Worm (Caenorhabditis elegans) whole organism, L3 larva: ENCODE data around the gene hlh-28.

ENCODE experiments used
- ama-1 ChIP-seq: fragments of 150-350 bp; optimal IDR thresholded peaks from 2 replicates; lab custom pipeline; 2018
- ceh-16 ChIP-seq: sonication (generic microtip); optimal IDR thresholded peaks from 2 replicates; lab custom pipeline; 2017; ENCODE audit warnings: missing biosample characterization, missing genetic modification characterization
- ceh-82 ChIP-seq: fragments of 150-350 bp; optimal IDR thresholded peaks from 2 replicates; lab custom pipeline; 2014; ENCODE audit warnings: missing biosample characterization, missing genetic modification characterization
- ceh-9 ChIP-seq: sonication (generic microtip); optimal IDR thresholded peaks from 2 replicates; lab custom pipeline; 2018; ENCODE audit warnings: missing biosample characterization, missing genetic modification characterization
- daf-12 ChIP-seq: fragments of 150-350 bp; optimal IDR thresholded peaks from 2 replicates; lab custom pipeline; 2014; ENCODE audit warnings: missing biosample characterization, missing genetic modification reagents, missing genetic modification characterization
- egl-27 ChIP-seq: sonication (generic microtip); optimal IDR thresholded peaks from 4 replicates; lab custom pipeline; 2017; ENCODE audit warnings: missing biosample characterization, missing genetic modification reagents, missing genetic modification characterization
- elt-1 ChIP-seq: fragments of 150-350 bp; optimal IDR thresholded peaks from 2 replicates; lab custom pipeline; 2014; ENCODE audit warnings: missing biosample characterization, missing genetic modification characterization
- elt-2 ChIP-seq: sonication (generic microtip); optimal IDR thresholded peaks from 2 replicates; lab custom pipeline; 2016; ENCODE audit warnings: missing genetic modification reagents, mild to moderate bottlenecking, missing genetic modification characterization, missing compliant biosample characterization
- elt-3 ChIP-seq, 3 experiments: fragments of 150-350 bp in 1 of 3; sonication (generic microtip) in 2 of 3; optimal IDR thresholded peaks; 2 replicates in 2 of 3; 4 replicates in 1 of 3; lab custom pipeline; 2014 to 2017; ENCODE audit warnings: missing biosample characterization in 3 of 3, missing genetic modification characterization in 3 of 3
- fkh-2 ChIP-seq: fragments of 150-350 bp; optimal IDR thresholded peaks from 2 replicates; lab custom pipeline; 2014; ENCODE audit warnings: missing biosample characterization, missing genetic modification reagents, missing genetic modification characterization
- fos-1 ChIP-seq: fragments of 150-350 bp; optimal IDR thresholded peaks from 2 replicates; lab custom pipeline; 2014; ENCODE audit warnings: missing biosample characterization, missing genetic modification characterization
- hmg-11 ChIP-seq: sonication (generic microtip); optimal IDR thresholded peaks from 2 replicates; lab custom pipeline; 2016; ENCODE audit warnings: missing genetic modification characterization, missing compliant biosample characterization
- lin-15B ChIP-seq: fragments of 150-350 bp; optimal IDR thresholded peaks from 2 replicates; lab custom pipeline; 2014; ENCODE audit warnings: missing biosample characterization, missing genetic modification characterization
- lin-39 ChIP-seq: fragments of 150-350 bp; optimal IDR thresholded peaks from 2 replicates; lab custom pipeline; 2018; ENCODE audit warnings: missing biosample characterization, missing genetic modification reagents, missing genetic modification characterization
- lsy-12 ChIP-seq: sonication (generic microtip); optimal IDR thresholded peaks from 2 replicates; lab custom pipeline; 2016; ENCODE audit warnings: mild to moderate bottlenecking, missing genetic modification characterization, missing compliant biosample characterization
- mdl-1 ChIP-seq: fragments of 150-350 bp; optimal IDR thresholded peaks from 2 replicates; lab custom pipeline; 2014; ENCODE audit warnings: missing biosample characterization, missing genetic modification characterization
- mml-1 ChIP-seq: fragments of 150-350 bp; sonication (generic microtip); optimal IDR thresholded peaks from 3 replicates; lab custom pipeline; 2014; ENCODE audit warnings: missing biosample characterization, missing genetic modification characterization
- nhr-11 ChIP-seq: fragments of 150-350 bp; optimal IDR thresholded peaks from 2 replicates; lab custom pipeline; 2014; ENCODE audit warnings: missing biosample characterization, missing genetic modification characterization
- nhr-23 ChIP-seq: fragments of 150-350 bp; optimal IDR thresholded peaks from 2 replicates; lab custom pipeline; 2014; ENCODE audit warnings: missing biosample characterization, missing genetic modification reagents, missing genetic modification characterization
- nhr-25 ChIP-seq: sonication (generic microtip); optimal IDR thresholded peaks from 2 replicates; lab custom pipeline; 2017; ENCODE audit warnings: missing biosample characterization, missing genetic modification characterization
- nhr-28 ChIP-seq: fragments of 150-350 bp; optimal IDR thresholded peaks from 2 replicates; lab custom pipeline; 2014; ENCODE audit warnings: missing biosample characterization, missing genetic modification characterization
- nhr-67 ChIP-seq: fragments of 150-350 bp; optimal IDR thresholded peaks from 2 replicates; lab custom pipeline; 2014; ENCODE audit warnings: missing biosample characterization, missing genetic modification characterization
- nhr-77 ChIP-seq: fragments of 150-350 bp; optimal IDR thresholded peaks from 2 replicates; lab custom pipeline; 2014; ENCODE audit warnings: missing biosample characterization, missing genetic modification characterization
- pha-4 ChIP-seq: fragments of 150-350 bp; optimal IDR thresholded peaks from 2 replicates; lab custom pipeline; 2014; ENCODE audit warnings: missing biosample characterization, missing genetic modification reagents, missing genetic modification characterization
- pqm-1 ChIP-seq: fragments of 150-350 bp; optimal IDR thresholded peaks from 2 replicates; lab custom pipeline; 2017; ENCODE audit warnings: missing biosample characterization, missing genetic modification characterization, inconsistent platforms
- sea-2 ChIP-seq: fragments of 150-350 bp; sonication (generic microtip); optimal IDR thresholded peaks from 4 replicates; lab custom pipeline; 2014; ENCODE audit warnings: missing biosample characterization, missing genetic modification reagents, missing genetic modification characterization
- skn-1 ChIP-seq: fragments of 150-350 bp; optimal IDR thresholded peaks from 2 replicates; lab custom pipeline; 2014; ENCODE audit warnings: missing biosample characterization, missing genetic modification characterization
- tbx-2 ChIP-seq: sonication (generic microtip); optimal IDR thresholded peaks from 2 replicates; lab custom pipeline; 2016; ENCODE audit warnings: mild to moderate bottlenecking, missing genetic modification characterization, missing compliant biosample characterization
- unc-62 ChIP-seq: fragments of 150-350 bp; sonication (generic microtip); optimal IDR thresholded peaks from 4 replicates; lab custom pipeline; 2014; ENCODE audit warnings: missing biosample characterization, missing genetic modification reagents, missing genetic modification characterization
- ztf-11 ChIP-seq: fragments of 150-350 bp; optimal IDR thresholded peaks from 2 replicates; lab custom pipeline; 2014; ENCODE audit warnings: missing biosample characterization, missing genetic modification characterization

The hlh-28 gene

ce11 chrX:17600139-17600538, 49.3 kb downstream of the hlh-28 start, which contains the start of gene lec-9:
TSS of gene lec-9 (plus strand) at chrX:17600487.
- no peak for TF ChIP-seq sea-2 (GFP tag; lab: Kevin White, UChicago)
- no peak for TF ChIP-seq fos-1 (tag; lab: Kevin White, UChicago)
- no peak for TF ChIP-seq ceh-82 (tag; lab: Kevin White, UChicago)
- TF ChIP-seq lsy-12 (tag; lab: Kevin White, UChicago), result no peak
- no peak for TF ChIP-seq mdl-1 (tag; lab: Kevin White, UChicago)
- TF ChIP-seq pqm-1 (tag; lab: Kevin White, UChicago), result peak; percentile 91
- peak; percentile 68 for TF ChIP-seq pha-4 (tag; lab: Kevin White, UChicago)
- peak; percentile 79 for TF ChIP-seq skn-1 (tag; lab: Kevin White, UChicago)
- no peak for TF ChIP-seq ama-1 (lab: Kevin White, UChicago)
- TF ChIP-seq elt-2 (tag; lab: Kevin White, UChicago), result peak; percentile 97

ce11 chrX:17601345-17601744, 50.5 kb downstream of the hlh-28 start:
- TF ChIP-seq unc-62 (GFP tag; lab: Kevin White, UChicago) (no peak), pha-4 (tag; lab: Kevin White, UChicago) (no peak), elt-1 (tag; lab: Kevin White, UChicago) (no peak), ceh-82 (tag; lab: Kevin White, UChicago) (no peak), hmg-11 (tag; lab: Kevin White, UChicago) (no peak), elt-2 (tag; lab: Kevin White, UChicago) (peak; percentile 81), ceh-9 (tag; lab: Kevin White, UChicago) (no peak), sea-2 (GFP tag; lab: Kevin White, UChicago) (no peak), tbx-2 (no peak), lin-15B (tag; lab: Kevin White, UChicago) (no peak), mml-1 (tag; lab: Kevin White, UChicago) (no peak), nhr-67 (tag; lab: Kevin White, UChicago) (no peak), daf-12 (tag; lab: Kevin White, UChicago) (no peak), nhr-28 (tag; lab: Kevin White, UChicago) (no peak), nhr-11 (no peak), fos-1 (tag; lab: Kevin White, UChicago) (peak; percentile 19), ztf-11 (tag; lab: Kevin White, UChicago) (no peak), ceh-16 (no peak), nhr-23 (tag; lab: Kevin White, UChicago) (no peak), nhr-77 (no peak), lin-39 (tag; lab: Kevin White, UChicago) (no peak), elt-3 (tag; optimal IDR thresholded peaks at IDR 0.05; lab: Kevin White, UChicago) (no peak), fkh-2 (tag; lab: Kevin White, UChicago) (no peak), pqm-1 (tag; lab: Kevin White, UChicago) (peak; percentile 76), nhr-25 (no peak), egl-27 (tag; lab: Kevin White, UChicago) (no peak)
